Worm (Caenorhabditis elegans) whole organism, L3 larva: Measurements from ENCODE around the gene ttr-31.

ENCODE experiments used
- ceh-28 ChIP-seq: fragments of 150-350 bp; optimal IDR thresholded peaks from 2 replicates; lab custom pipeline; 2014; ENCODE audit warnings: missing biosample characterization, missing genetic modification reagents, missing genetic modification characterization
- hmg-11 ChIP-seq: sonication (generic microtip); optimal IDR thresholded peaks from 2 replicates; lab custom pipeline; 2016; ENCODE audit warnings: missing genetic modification characterization, missing compliant biosample characterization
- nhr-77 ChIP-seq: fragments of 150-350 bp; optimal IDR thresholded peaks from 2 replicates; lab custom pipeline; 2014; ENCODE audit warnings: missing biosample characterization, missing genetic modification characterization
- tbx-2 ChIP-seq: sonication (generic microtip); optimal IDR thresholded peaks from 2 replicates; lab custom pipeline; 2016; ENCODE audit warnings: mild to moderate bottlenecking, missing genetic modification characterization, missing compliant biosample characterization
- unc-62 ChIP-seq: fragments of 150-350 bp; sonication (generic microtip); optimal IDR thresholded peaks from 4 replicates; lab custom pipeline; 2014; ENCODE audit warnings: missing biosample characterization, missing genetic modification reagents, missing genetic modification characterization
- ztf-11 ChIP-seq: fragments of 150-350 bp; optimal IDR thresholded peaks from 2 replicates; lab custom pipeline; 2014; ENCODE audit warnings: missing biosample characterization, missing genetic modification characterization

ce11 chrX:10992177-10992576 is 16.7 kb downstream of the ttr-31 start, which contains the start of gene ver-3:
- TF ChIP-seq ceh-28 (tag; lab: Kevin White, UChicago) (no peak), nhr-77 (tag; lab: Kevin White, UChicago) (no peak), tbx-2 (tag; lab: Kevin White, UChicago) (no peak), hmg-11 (tag; lab: Kevin White, UChicago) (no peak), ztf-11 (no peak), unc-62 (no peak)
